Fruit fly (Drosophila melanogaster): ENCODE measurements around the gene Cdc6.
A peak's percentile ranks its signal among the peaks of the same experiment; 100 is the strongest.

Gene Cdc6

dm6 chr3L:8670983-8671382, 37.1 kb upstream of the Cdc6 start:
- TF ChIP-seq fd96Ca (GFP tag; IDR thresholded peaks at IDR 0.05) (no peak), CG34367 (tag; optimal IDR thresholded peaks at IDR 0.05) (no peak), CG4496 (GFP tag; IDR thresholded peaks at IDR 0.05) (no peak), Snoo (tag; optimal IDR thresholded peaks at IDR 0.05) (no peak), CG9948 (tag; optimal IDR thresholded peaks at IDR 0.05) (no peak), gl (tag; optimal IDR thresholded peaks at IDR 0.05) (no peak), Ets98B (GFP tag; IDR thresholded peaks at IDR 0.05) (no peak), CG17806 (tag; optimal IDR thresholded peaks at IDR 0.05) (no peak)

- TF ChIP-seq CG10348 (GFP tag; IDR thresholded peaks at IDR 0.05) (no peak), EcR (GFP tag; optimal IDR thresholded peaks at IDR 0.05) (no peak), Pif1A (GFP tag; optimal IDR thresholded peaks at IDR 0.05) (no peak), Ets98B (GFP tag; IDR thresholded peaks at IDR 0.05) (no peak), D1 (tag; optimal IDR thresholded peaks at IDR 0.05) (no peak), Pif1B (GFP tag; optimal IDR thresholded peaks at IDR 0.05) (no peak), CG12605 (GFP tag; IDR thresholded peaks at IDR 0.05) (no peak)
Measured at dm6 chr3L:8669847-8670622, 36.2 kb upstream of the Cdc6 start.

DNA sequence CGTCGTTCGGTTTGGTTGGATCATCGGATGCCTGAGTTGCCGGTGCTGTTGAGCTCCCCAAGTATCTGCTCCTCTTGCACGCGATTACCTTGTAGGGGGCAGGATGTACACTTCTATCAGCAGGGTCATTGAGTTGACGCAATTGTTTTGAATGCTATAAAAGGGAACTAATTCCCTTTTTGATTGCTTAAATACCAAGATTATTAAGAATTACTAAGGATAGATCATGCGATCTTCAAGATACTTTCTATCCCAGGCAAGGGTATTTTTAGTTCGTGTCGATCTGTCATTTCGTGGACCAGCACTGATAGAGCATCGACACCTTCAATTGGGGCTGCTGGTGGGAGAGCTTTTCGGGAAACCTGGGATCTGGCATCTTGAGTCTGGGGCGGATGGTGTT, 35.2 kb upstream of the Cdc6 start:
- TF ChIP-seq CG4496 (GFP tag; IDR thresholded peaks at IDR 0.05) (peak; percentile 77), gl (tag; optimal IDR thresholded peaks at IDR 0.05) (peak; percentile 78), CG34367 (tag; optimal IDR thresholded peaks at IDR 0.05) (peak; percentile 88), CG14655 (GFP tag; optimal IDR thresholded peaks at IDR 0.05) (peak; percentile 74), fd96Ca (GFP tag; IDR thresholded peaks at IDR 0.05) (peak; percentile 69; the same call in 2 of the 3 replicates), CG12605 (GFP tag; IDR thresholded peaks at IDR 0.05) (0 out of 2 replicates have a peak, but pooled peaks have one; percentile 38), CG15710 (tag; optimal IDR thresholded peaks at IDR 0.05) (peak; percentile 88), CG17806 (tag; optimal IDR thresholded peaks at IDR 0.05) (peak; percentile 90), Pif1B (GFP tag; optimal IDR thresholded peaks at IDR 0.05) (peak; percentile 67), CG10348 (GFP tag; IDR thresholded peaks at IDR 0.05) (no peak), rn (GFP tag; IDR thresholded peaks at IDR 0.05) (no peak), CG13204 (GFP tag; optimal IDR thresholded peaks at IDR 0.05) (no peak), CG8159 (tag; optimal IDR thresholded peaks at IDR 0.05) (peak; percentile 92), D1 (tag; optimal IDR thresholded peaks at IDR 0.05) (peak; percentile 69), Pif1A (GFP tag; optimal IDR thresholded peaks at IDR 0.05) (peak; percentile 83), CG32121 (GFP tag; IDR thresholded peaks at IDR 0.05) (no peak), CG9948 (tag; optimal IDR thresholded peaks at IDR 0.05) (peak; percentile 83), EcR (GFP tag; optimal IDR thresholded peaks at IDR 0.05) (peak; percentile 86), CG8301 (tag; optimal IDR thresholded peaks at IDR 0.05) (peak; percentile 45), Ets98B (GFP tag; IDR thresholded peaks at IDR 0.05) (peak; percentile 35; the same call in 1 of the 2 replicates), Snoo (tag; optimal IDR thresholded peaks at IDR 0.05) (peak; percentile 78)

- peak; percentile 49; the same call in 1 of the 3 replicates for TF ChIP-seq fd96Ca (GFP tag; IDR thresholded peaks at IDR 0.05)
- TF ChIP-seq CG34367 (tag; optimal IDR thresholded peaks at IDR 0.05), result peak; percentile 85
- TF ChIP-seq gl (tag; optimal IDR thresholded peaks at IDR 0.05), result peak; percentile 59
- peak; percentile 86 for TF ChIP-seq CG14655 (GFP tag; optimal IDR thresholded peaks at IDR 0.05)
- TF ChIP-seq CG8301 (tag; optimal IDR thresholded peaks at IDR 0.05), result peak; percentile 75
- TF ChIP-seq CG8159 (tag; optimal IDR thresholded peaks at IDR 0.05), result peak; percentile 96
- peak; percentile 91 for TF ChIP-seq Pif1B (GFP tag; optimal IDR thresholded peaks at IDR 0.05)
- peak; percentile 63 for TF ChIP-seq CG12605 (GFP tag; IDR thresholded peaks at IDR 0.05)
- TF ChIP-seq CG10348 (GFP tag; IDR thresholded peaks at IDR 0.05), result no peak
- TF ChIP-seq Pif1A (GFP tag; optimal IDR thresholded peaks at IDR 0.05), result peak; percentile 66
- peak; percentile 59 for TF ChIP-seq CG13204 (GFP tag; optimal IDR thresholded peaks at IDR 0.05)
- TF ChIP-seq CG9948 (tag; optimal IDR thresholded peaks at IDR 0.05), result peak; percentile 94
- 0 out of 2 replicates have a peak, but pooled peaks have one; percentile 11 for TF ChIP-seq CG32121 (GFP tag; IDR thresholded peaks at IDR 0.05)
- TF ChIP-seq CG4496 (GFP tag; IDR thresholded peaks at IDR 0.05), result no peak; the same call in 1 of the 3 replicates
- TF ChIP-seq CG15710 (tag; optimal IDR thresholded peaks at IDR 0.05), result peak; percentile 93
- TF ChIP-seq rn (GFP tag; IDR thresholded peaks at IDR 0.05), result peak; percentile 65; the same call in 1 of the 2 replicates
- peak; percentile 86 for TF ChIP-seq Snoo (tag; optimal IDR thresholded peaks at IDR 0.05)
- peak; percentile 58 for TF ChIP-seq EcR (GFP tag; optimal IDR thresholded peaks at IDR 0.05)
- peak; percentile 91 for TF ChIP-seq CG17806 (tag; optimal IDR thresholded peaks at IDR 0.05)
- TF ChIP-seq D1 (tag; optimal IDR thresholded peaks at IDR 0.05), result peak; percentile 82
- peak; percentile 32 for TF ChIP-seq Ets98B (GFP tag; IDR thresholded peaks at IDR 0.05)
Measured at dm6 chr3L:8667809-8668593, 34.1 kb upstream of the Cdc6 start.

dm6 chr3L:8666098-8666497, 32.2 kb upstream of the Cdc6 start:
- TF ChIP-seq EcR (GFP tag; optimal IDR thresholded peaks at IDR 0.05) (no peak), CG10348 (GFP tag; IDR thresholded peaks at IDR 0.05) (no peak), Snoo (tag; optimal IDR thresholded peaks at IDR 0.05) (no peak), CG8301 (tag; optimal IDR thresholded peaks at IDR 0.05) (no peak), CG32121 (GFP tag; IDR thresholded peaks at IDR 0.05) (no peak), D1 (tag; optimal IDR thresholded peaks at IDR 0.05) (no peak), gl (tag; optimal IDR thresholded peaks at IDR 0.05) (no peak), CG17806 (tag; optimal IDR thresholded peaks at IDR 0.05) (no peak), CG14655 (GFP tag; optimal IDR thresholded peaks at IDR 0.05) (no peak)

All from whole organism, pupa.